Worm (Caenorhabditis elegans): Measurements from ENCODE around the gene F47D12.9.

DNA sequence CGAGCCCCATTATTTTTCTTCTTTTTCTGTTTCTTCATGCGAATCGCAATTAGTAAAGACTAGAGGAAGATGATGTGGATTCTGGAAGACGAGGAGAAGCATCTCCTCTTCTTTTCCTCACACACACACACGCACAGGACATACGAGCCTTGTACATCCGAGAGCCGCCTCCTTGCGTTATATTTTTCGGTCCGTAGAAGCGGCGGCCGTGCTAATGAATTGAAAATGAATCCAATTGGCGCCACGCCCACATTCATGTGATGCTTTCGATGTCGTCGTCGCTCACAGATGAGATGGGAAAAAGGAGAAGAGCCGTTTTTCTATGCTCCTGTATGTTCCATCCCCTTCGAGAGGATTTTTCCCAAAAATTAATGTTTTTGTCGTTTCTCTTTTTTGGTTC lies 48.3 kb upstream of the F47D12.9 start:
- TF ChIP-seq hmbx-1 (tag; optimal IDR thresholded peaks at IDR 0.05): no peak
- TF ChIP-seq ama-1 (optimal IDR thresholded peaks at IDR 0.05): no peak
- TF ChIP-seq sea-1 (GFP tag; conservative IDR thresholded peaks at IDR 0.05): no peak
- TF ChIP-seq tbx-11 (GFP tag; IDR thresholded peaks at IDR 0.05): no peak
- no peak for TF ChIP-seq flt-1 (GFP tag; IDR thresholded peaks at IDR 0.05)
- TF ChIP-seq tra-4 (tag; optimal IDR thresholded peaks at IDR 0.05): no peak
- TF ChIP-seq aly-1 (tag; optimal IDR thresholded peaks at IDR 0.05): no peak

All from whole organism, early embryonic.